Fruit fly (Drosophila melanogaster) whole organism, embryonic: ENCODE data around the gene Vm26Ac.
A peak's percentile ranks its signal among the peaks of the same experiment; 100 is the strongest.

Experiments
- Bdp1 ChIP-seq: fragments of 200-800 bp; sonication (Bioruptor generic); optimal IDR thresholded peaks from 3 replicates; lab custom pipeline; 2016; ENCODE audit warnings: missing biosample characterization, missing genetic modification characterization
- CG10209 ChIP-seq: fragments of 200-800 bp; sonication (Bioruptor generic); optimal IDR thresholded peaks from 3 replicates; lab custom pipeline; 2017; ENCODE audit warnings: missing biosample characterization, mild to moderate bottlenecking, missing genetic modification characterization, missing genetic modification reagents
- CG10366 ChIP-seq: fragments of 200-800 bp; sonication (Bioruptor generic); IDR thresholded peaks from 2 replicates; pipeline ENCODE4 v1.3.6; 2022; ENCODE audit warnings: missing biosample characterization, missing genetic modification characterization
- CG12391 ChIP-seq: fragments of 200-800 bp; sonication (Bioruptor generic); optimal IDR thresholded peaks from 3 replicates; lab custom pipeline; 2018; ENCODE audit warnings: missing biosample characterization, mild to moderate bottlenecking, missing genetic modification characterization, moderate library complexity
- CG13624 ChIP-seq: fragments of 200-800 bp; sonication (Bioruptor generic); optimal IDR thresholded peaks from 2 replicates; lab custom pipeline; 2016; ENCODE audit warnings: missing biosample characterization, missing genetic modification characterization
- CG14050 ChIP-seq: fragments of 200-800 bp; sonication (Bioruptor generic); IDR thresholded peaks from 3 replicates; pipeline ENCODE4 v1.3.6; 2022; ENCODE audit warnings: missing biosample characterization, missing genetic modification characterization
- CG1529 ChIP-seq: fragments of 200-800 bp; sonication (Bioruptor generic); optimal IDR thresholded peaks from 3 replicates; lab custom pipeline; 2018; ENCODE audit warnings: missing biosample characterization, missing genetic modification characterization
- CG2129 ChIP-seq: fragments of 200-800 bp; sonication (Bioruptor generic); IDR thresholded peaks from 2 replicates; pipeline ENCODE4 v1.3.6; 2022; ENCODE audit warnings: missing biosample characterization, missing genetic modification characterization; ENCODE audit not compliant: partially characterized antibody
- CG42726 ChIP-seq: fragments of 200-800 bp; sonication (Bioruptor generic); IDR thresholded peaks from 2 replicates; pipeline ENCODE4 v1.3.6; 2022; ENCODE audit warnings: missing biosample characterization, missing genetic modification characterization; ENCODE audit not compliant: partially characterized antibody
- CG4404 ChIP-seq: fragments of 200-800 bp; sonication (Bioruptor generic); IDR thresholded peaks from 2 replicates; pipeline ENCODE4 v1.3.6; 2022; ENCODE audit warnings: missing biosample characterization, missing genetic modification characterization
- CG4617 ChIP-seq: fragments of 200-800 bp; sonication (Bioruptor generic); optimal IDR thresholded peaks from 3 replicates; lab custom pipeline; 2016; ENCODE audit warnings: missing biosample characterization, missing genetic modification characterization, borderline replicate concordance
- CG8089 ChIP-seq: fragments of 200-800 bp; sonication (Bioruptor generic); optimal IDR thresholded peaks from 3 replicates; lab custom pipeline; 2016; ENCODE audit warnings: missing biosample characterization, missing genetic modification characterization
- CG8359 ChIP-seq: fragments of 200-800 bp; sonication (Bioruptor generic); optimal IDR thresholded peaks from 2 replicates; lab custom pipeline; 2017; ENCODE audit warnings: missing biosample characterization, mild to moderate bottlenecking, missing genetic modification characterization, borderline replicate concordance
- CG8924 ChIP-seq: fragments of 200-800 bp; optimal IDR thresholded peaks from 3 replicates; lab custom pipeline; 2019; ENCODE audit warnings: missing biosample characterization, mild to moderate bottlenecking, missing genetic modification characterization, moderate library complexity
- CG9609 ChIP-seq: fragments of 200-800 bp; sonication (Bioruptor generic); optimal IDR thresholded peaks from 3 replicates; lab custom pipeline; 2016; ENCODE audit warnings: missing biosample characterization, missing genetic modification characterization
- CG9932 ChIP-seq: fragments of 200-800 bp; sonication (Bioruptor generic); IDR thresholded peaks from 2 replicates; pipeline ENCODE4 v1.3.6; 2022; ENCODE audit warnings: missing biosample characterization, missing genetic modification characterization
- Dbx ChIP-seq: fragments of 200-800 bp; sonication (Bioruptor generic); IDR thresholded peaks from 3 replicates; pipeline ENCODE4 v1.3.6; 2022; ENCODE audit warnings: missing biosample characterization, missing genetic modification characterization
- Doc2 ChIP-seq: fragments of 200-800 bp; sonication (Bioruptor generic); IDR thresholded peaks from 2 replicates; pipeline ENCODE4 v1.3.6; 2022; ENCODE audit warnings: missing biosample characterization, missing genetic modification characterization
- Dp ChIP-seq: fragments of 200-800 bp; sonication (Bioruptor generic); optimal IDR thresholded peaks from 2 replicates; lab custom pipeline; 2018; ENCODE audit warnings: missing biosample characterization, mild to moderate bottlenecking, missing genetic modification characterization, moderate library complexity
- Gsc ChIP-seq: fragments of 200-800 bp; sonication (Bioruptor generic); IDR thresholded peaks from 2 replicates; pipeline ENCODE4 v1.3.6; 2022; ENCODE audit warnings: missing biosample characterization, missing genetic modification characterization
- HLH54F ChIP-seq: fragments of 200-800 bp; sonication (Bioruptor generic); optimal IDR thresholded peaks from 3 replicates; lab custom pipeline; 2016; ENCODE audit warnings: missing biosample characterization, missing genetic modification characterization
- Mrtf ChIP-seq: fragments of 200-800 bp; sonication (Bioruptor generic); IDR thresholded peaks from 3 replicates; pipeline ENCODE4 v1.3.6; 2022; ENCODE audit warnings: missing biosample characterization, missing genetic modification characterization
- Myb ChIP-seq: fragments of 200-800 bp; sonication (Bioruptor generic); optimal IDR thresholded peaks from 2 replicates; lab custom pipeline; 2016; ENCODE audit warnings: missing biosample characterization, missing genetic modification characterization
- NFAT ChIP-seq: fragments of 200-800 bp; sonication (Bioruptor generic); IDR thresholded peaks from 2 replicates; pipeline ENCODE4 v1.3.6; 2022; ENCODE audit warnings: missing biosample characterization, missing genetic modification characterization
- NK7.1 ChIP-seq: fragments of 200-800 bp; sonication (Bioruptor generic); optimal IDR thresholded peaks from 3 replicates; lab custom pipeline; 2016; ENCODE audit warnings: missing biosample characterization, missing genetic modification characterization
- Nf-YC ChIP-seq: fragments of 200-800 bp; optimal IDR thresholded peaks from 3 replicates; lab custom pipeline; 2019; ENCODE audit warnings: missing biosample characterization, mild to moderate bottlenecking, missing genetic modification characterization, moderate library complexity
- Sox100B ChIP-seq: fragments of 200-800 bp; sonication (Bioruptor generic); optimal IDR thresholded peaks from 3 replicates; lab custom pipeline; 2018; ENCODE audit warnings: missing biosample characterization, mild to moderate bottlenecking, missing genetic modification characterization
- amos ChIP-seq: fragments of 200-800 bp; sonication (Bioruptor generic); IDR thresholded peaks from 2 replicates; pipeline ENCODE4 v1.3.6; 2022; ENCODE audit warnings: missing biosample characterization, missing genetic modification characterization; ENCODE audit not compliant: partially characterized antibody
- ase ChIP-seq: fragments of 200-800 bp; sonication (Bioruptor generic); IDR thresholded peaks from 3 replicates; pipeline ENCODE4 v1.3.6; 2022; ENCODE audit warnings: missing biosample characterization, missing genetic modification characterization
- az2 ChIP-seq: fragments of 200-800 bp; sonication (Bioruptor generic); optimal IDR thresholded peaks from 3 replicates; lab custom pipeline; 2016; ENCODE audit warnings: missing biosample characterization, missing genetic modification characterization
- bowl ChIP-seq: fragments of 200-800 bp; sonication (Bioruptor generic); IDR thresholded peaks from 2 replicates; pipeline ENCODE4 v1.3.6; 2022; ENCODE audit warnings: missing biosample characterization, missing genetic modification characterization
- dati ChIP-seq: fragments of 200-800 bp; sonication (Bioruptor generic); IDR thresholded peaks from 2 replicates; pipeline ENCODE4 v1.3.6; 2022; ENCODE audit warnings: missing biosample characterization, missing genetic modification characterization
- eve ChIP-seq, 2 experiments: fragments of >200 bp; optimal IDR thresholded peaks; 2 replicates each; lab custom pipeline; 2017; ENCODE audit warnings: missing biosample characterization in 2 of 2, missing genetic modification characterization in 2 of 2
- gcm2 ChIP-seq: fragments of 200-800 bp; sonication (Bioruptor generic); optimal IDR thresholded peaks from 2 replicates; lab custom pipeline; 2016; ENCODE audit warnings: missing biosample characterization, missing genetic modification characterization
- hbn ChIP-seq: fragments of 200-800 bp; sonication (Bioruptor generic); IDR thresholded peaks from 2 replicates; pipeline ENCODE4 v1.3.6; 2022; ENCODE audit warnings: missing biosample characterization, missing genetic modification characterization; ENCODE audit not compliant: partially characterized antibody
- kni ChIP-seq: fragments of 200-800 bp; sonication (Bioruptor generic); optimal IDR thresholded peaks from 3 replicates; lab custom pipeline; 2017; ENCODE audit warnings: mild to moderate bottlenecking, missing biosample characterization, missing genetic modification reagents, missing genetic modification characterization
- otp ChIP-seq: fragments of 200-800 bp; sonication (Bioruptor generic); IDR thresholded peaks from 3 replicates; pipeline ENCODE4, ENCODE4 v1.3.6; 2022; ENCODE audit warnings: missing biosample characterization, missing genetic modification characterization
- pb ChIP-seq: fragments of 200-800 bp; sonication (Bioruptor generic); optimal IDR thresholded peaks from 3 replicates; lab custom pipeline; 2016; ENCODE audit warnings: missing biosample characterization, missing genetic modification characterization
- prd ChIP-seq, 3 experiments: fragments of >200 bp in 2 of 3; fragments of 200-800 bp in 1 of 3; sonication (Bioruptor generic) in 1 of 3; optimal IDR thresholded peaks in 2 of 3; IDR thresholded peaks in 1 of 3; 2 replicates in 2 of 3; 3 replicates in 1 of 3; pipeline versions ENCODE4 v1.3.6 to Lab custom; 2017 to 2022; ENCODE audit warnings: missing biosample characterization in 1 of 3, missing genetic modification characterization in 1 of 3
- psq ChIP-seq: fragments of 200-800 bp; sonication (Bioruptor generic); optimal IDR thresholded peaks from 2 replicates; lab custom pipeline; 2017; ENCODE audit warnings: missing biosample characterization, missing genetic modification characterization
- sob ChIP-seq: fragments of 200-800 bp; sonication (Bioruptor generic); IDR thresholded peaks from 2 replicates; pipeline ENCODE4 v1.3.6; 2022; ENCODE audit warnings: missing biosample characterization, missing genetic modification characterization
- ttk ChIP-seq: fragments of 200-800 bp; sonication (Bioruptor generic); IDR thresholded peaks from 2 replicates; pipeline ENCODE4 v2.1.2; 2022; ENCODE audit warnings: missing biosample characterization, missing genetic modification characterization
- unc-4 ChIP-seq: fragments of 200-800 bp; sonication (Bioruptor generic); IDR thresholded peaks from 2 replicates; pipeline ENCODE4 v1.3.6; 2022; ENCODE audit warnings: missing biosample characterization, missing genetic modification characterization; ENCODE audit not compliant: partially characterized antibody
- usp ChIP-seq: fragments of >200 bp; optimal IDR thresholded peaks from 2 replicates; lab custom pipeline; 2017; ENCODE audit warnings: missing biosample characterization, missing genetic modification characterization
- wdn ChIP-seq: fragments of 200-800 bp; sonication (Bioruptor generic); IDR thresholded peaks from 2 replicates; pipeline ENCODE4 v1.3.6; 2022; ENCODE audit warnings: missing biosample characterization, missing genetic modification characterization
- wor ChIP-seq: fragments of 200-800 bp; sonication (Bioruptor generic); IDR thresholded peaks from 2 replicates; pipeline ENCODE4 v1.3.6; 2022; ENCODE audit warnings: missing biosample characterization, missing genetic modification characterization

Vm26Ac gene

dm6 chr2L:5948775-5949526, 9.5 kb downstream of the Vm26Ac start, which contains the start of gene CG9044 (continued):
- TF ChIP-seq NK7.1 (peak; percentile 2), CG1529 (GFP tag; lab: Kevin White, UChicago) (no peak), Bdp1 (GFP tag; lab: Kevin White, UChicago) (peak; percentile 21), CG8924 (peak; percentile 34), CG8359 (no peak), Sox100B (GFP tag; lab: Kevin White, UChicago) (no peak), Gsc (no peak), CG14050 (GFP tag; lab: Robert Waterston, UW) (no peak), Doc2 (GFP tag; lab: Robert Waterston, UW) (no peak), Mrtf (GFP tag; lab: Robert Waterston, UW) (no peak), CG9609 (peak; percentile 61), Myb (peak; percentile 59), eve (GFP tag; optimal IDR thresholded peaks at IDR 0.05; lab: Kevin White, UChicago) (no peak), Dp (peak; percentile 75), CG8089 (GFP tag; lab: Kevin White, UChicago) (peak; percentile 33), sob (GFP tag; lab: Robert Waterston, UW) (peak; percentile 74; the same call in 1 of the 2 replicates), NFAT (GFP tag; lab: Robert Waterston, UW) (peak; percentile 81), wdn (GFP tag; lab: Robert Waterston, UW) (peak; percentile 11; the same call in 1 of the 2 replicates), usp (GFP tag; lab: Kevin White, UChicago) (no peak), prd (optimal IDR thresholded peaks at IDR 0.05; lab: Kevin White, UChicago) (no peak), prd (GFP tag; IDR thresholded peaks at IDR 0.05; lab: Robert Waterston, UW) (peak; percentile 60), unc-4 (GFP tag; lab: Robert Waterston, UW) (peak; percentile 85), wor (GFP tag; lab: Robert Waterston, UW) (no peak), kni (no peak), amos (GFP tag; lab: Robert Waterston, UW) (peak; percentile 89), CG10366 (GFP tag; lab: Robert Waterston, UW) (0 out of 2 replicates have a peak, but pooled peaks have one; percentile 40), gcm2 (no peak), CG10209 (GFP tag; lab: Kevin White, UChicago) (peak; percentile 3), dati (GFP tag; lab: Robert Waterston, UW) (no peak), psq (no peak), bowl (GFP tag; lab: Robert Waterston, UW) (no peak), CG2129 (GFP tag; lab: Robert Waterston, UW) (peak; percentile 88), ase (GFP tag; lab: Robert Waterston, UW) (no peak), CG4404 (GFP tag; lab: Robert Waterston, UW) (peak; percentile 45; the same call in 1 of the 2 replicates), CG9932 (peak; percentile 80), CG42726 (GFP tag; lab: Robert Waterston, UW) (peak; percentile 77), hbn (peak; percentile 86), HLH54F (GFP tag; lab: Kevin White, UChicago) (peak; percentile 79), Nf-YC (no peak), otp (no peak), az2 (GFP tag; lab: Kevin White, UChicago) (peak; percentile 44), Dbx (GFP tag; lab: Robert Waterston, UW) (peak; percentile 63; the same call in 1 of the 3 replicates), CG12391 (tag; lab: Kevin White, UChicago) (peak; percentile 77), CG13624 (GFP tag; lab: Kevin White, UChicago) (peak; percentile 37), ttk (GFP tag; lab: Robert Waterston, UW) (no peak), CG4617 (peak; percentile 75), pb (no peak)
